Worm (Caenorhabditis elegans) whole organism, L1 larva: ENCODE data around the gene Y48C3A.5.

ENCODE experiments used
- F16B12.6 ChIP-seq: fragments of 150-350 bp; optimal IDR thresholded peaks from 2 replicates; lab custom pipeline; 2014; ENCODE audit warnings: missing biosample characterization, missing genetic modification characterization
- aly-2 ChIP-seq: fragments of 150-350 bp; optimal IDR thresholded peaks from 2 replicates; lab custom pipeline; 2014; ENCODE audit warnings: missing biosample characterization, missing genetic modification characterization
- ama-1 ChIP-seq: fragments of 150-350 bp; optimal IDR thresholded peaks from 2 replicates; lab custom pipeline; 2014
- blmp-1 ChIP-seq: fragments of 150-350 bp; optimal IDR thresholded peaks from 2 replicates; lab custom pipeline; 2014; ENCODE audit warnings: missing biosample characterization, missing genetic modification characterization
- ceh-63 ChIP-seq: fragments of 200-800 bp; sonication (Bioruptor generic); optimal IDR thresholded peaks from 2 replicates; lab custom pipeline; 2018; ENCODE audit warnings: mild to moderate bottlenecking, missing genetic modification characterization, missing compliant biosample characterization
- ceh-8 ChIP-seq: fragments of 200-800 bp; sonication (Bioruptor generic); optimal IDR thresholded peaks from 2 replicates; lab custom pipeline; 2018; ENCODE audit warnings: mild to moderate bottlenecking, missing genetic modification characterization, moderate library complexity, missing compliant biosample characterization
- ceh-82 ChIP-seq, 3 experiments: fragments of 150-350 bp in 1 of 3; sonication (generic microtip) in 2 of 3; optimal IDR thresholded peaks; 2 replicates each; lab custom pipeline; 2014 to 2017; ENCODE audit warnings: missing biosample characterization in 3 of 3, missing genetic modification characterization in 3 of 3
- ceh-90 ChIP-seq: sonication (generic microtip); optimal IDR thresholded peaks from 2 replicates; lab custom pipeline; 2016; ENCODE audit warnings: missing genetic modification characterization, missing compliant biosample characterization
- dpl-1 ChIP-seq, 3 experiments: fragments of 150-350 bp in 2 of 3; sonication (generic microtip) in 1 of 3; optimal IDR thresholded peaks; 2 replicates each; lab custom pipeline; 2014 to 2017; ENCODE audit warnings: missing biosample characterization in 3 of 3, missing genetic modification characterization in 3 of 3, missing genetic modification reagents in 3 of 3
- egl-27 ChIP-seq, 2 experiments: fragments of 150-350 bp in 1 of 2; sonication (generic microtip); optimal IDR thresholded peaks; 3 replicates each; lab custom pipeline; 2017 to 2018; ENCODE audit warnings: missing biosample characterization in 2 of 2, missing genetic modification characterization in 2 of 2, missing genetic modification reagents in 2 of 2
- elt-3 ChIP-seq, 6 experiments: fragments of 150-350 bp in 1 of 6; sonication (generic microtip); optimal IDR thresholded peaks; 2 replicates each; lab custom pipeline; 2017 to 2018; ENCODE audit warnings: missing biosample characterization in 6 of 6, missing genetic modification characterization in 6 of 6, inconsistent platforms in 1 of 6
- fkh-4 ChIP-seq: sonication (generic microtip); optimal IDR thresholded peaks from 2 replicates; lab custom pipeline; 2016; ENCODE audit warnings: missing compliant biosample characterization, missing genetic modification characterization, borderline replicate concordance
- fkh-8 ChIP-seq: sonication (generic microtip); optimal IDR thresholded peaks from 2 replicates; lab custom pipeline; 2016; ENCODE audit warnings: mild to moderate bottlenecking, missing genetic modification characterization, missing compliant biosample characterization
- fos-1 ChIP-seq: fragments of 150-350 bp; optimal IDR thresholded peaks from 2 replicates; lab custom pipeline; 2014; ENCODE audit warnings: missing biosample characterization, missing genetic modification characterization
- grh-1 ChIP-seq: fragments of 200-800 bp; sonication (Bioruptor generic); IDR thresholded peaks from 2 replicates; pipeline ENCODE4 v1.3.6; 2022; ENCODE audit warnings: missing genetic modification reagents, missing genetic modification characterization, missing compliant biosample characterization
- hlh-17 ChIP-seq: fragments of 200-800 bp; sonication (Bioruptor generic); optimal IDR thresholded peaks from 2 replicates; lab custom pipeline; 2018; ENCODE audit warnings: missing genetic modification characterization, mild to moderate bottlenecking, missing compliant biosample characterization, moderate library complexity, borderline replicate concordance
- hpl-2 ChIP-seq: fragments of 150-350 bp; optimal IDR thresholded peaks from 2 replicates; lab custom pipeline; 2014; ENCODE audit warnings: missing biosample characterization, missing genetic modification reagents, missing genetic modification characterization
- isw-1 ChIP-seq: fragments of 200-800 bp; sonication (Bioruptor generic); IDR thresholded peaks from 2 replicates; pipeline ENCODE4 v1.3.6; 2022; ENCODE audit warnings: missing genetic modification characterization, missing compliant biosample characterization
- lin-15B ChIP-seq: fragments of 150-350 bp; sonication (generic microtip); optimal IDR thresholded peaks from 3 replicates; lab custom pipeline; 2014; ENCODE audit warnings: missing biosample characterization, missing genetic modification characterization
- lin-39 ChIP-seq: fragments of 150-350 bp; optimal IDR thresholded peaks from 2 replicates; lab custom pipeline; 2014; ENCODE audit warnings: missing biosample characterization, missing genetic modification reagents, missing genetic modification characterization
- mdl-1 ChIP-seq, 2 experiments: fragments of 150-350 bp; optimal IDR thresholded peaks; 2 replicates each; lab custom pipeline; 2014 to 2017; ENCODE audit warnings: missing biosample characterization in 2 of 2, missing genetic modification characterization in 2 of 2, inconsistent platforms in 1 of 2
- mef-2 ChIP-seq: fragments of 150-350 bp; optimal IDR thresholded peaks from 2 replicates; lab custom pipeline; 2014; ENCODE audit warnings: missing biosample characterization, missing genetic modification characterization
- mep-1 ChIP-seq: fragments of 150-350 bp; optimal IDR thresholded peaks from 2 replicates; lab custom pipeline; 2014; ENCODE audit warnings: missing biosample characterization, missing genetic modification characterization
- nhr-11 ChIP-seq: fragments of 150-350 bp; optimal IDR thresholded peaks from 2 replicates; lab custom pipeline; 2014; ENCODE audit warnings: missing biosample characterization, missing genetic modification characterization
- nhr-20 ChIP-seq: sonication (generic microtip); optimal IDR thresholded peaks from 2 replicates; lab custom pipeline; 2016; ENCODE audit warnings: mild to moderate bottlenecking, missing genetic modification characterization, missing compliant biosample characterization
- nhr-28 ChIP-seq: fragments of 150-350 bp; optimal IDR thresholded peaks from 2 replicates; lab custom pipeline; 2014; ENCODE audit warnings: missing biosample characterization, missing genetic modification characterization
- nhr-71 ChIP-seq: sonication (generic microtip); optimal IDR thresholded peaks from 2 replicates; lab custom pipeline; 2016; ENCODE audit warnings: mild to moderate bottlenecking, missing genetic modification characterization, moderate library complexity, missing compliant biosample characterization
- nhr-77 ChIP-seq: fragments of 150-350 bp; optimal IDR thresholded peaks from 2 replicates; lab custom pipeline; 2014; ENCODE audit warnings: missing biosample characterization, missing genetic modification characterization
- nhr-85 ChIP-seq: sonication (generic microtip); peaks from one replicate; lab custom pipeline; 2016; ENCODE audit warnings: missing genetic modification characterization, inconsistent platforms, missing compliant biosample characterization
- nhr-90 ChIP-seq: sonication (generic microtip); optimal IDR thresholded peaks from 2 replicates; lab custom pipeline; 2016; ENCODE audit warnings: mild to moderate bottlenecking, missing genetic modification characterization, missing compliant biosample characterization; ENCODE audit not compliant: poor library complexity
- pag-3 ChIP-seq: sonication (generic microtip); optimal IDR thresholded peaks from 2 replicates; lab custom pipeline; 2017; ENCODE audit warnings: missing genetic modification characterization, mild to moderate bottlenecking, missing compliant biosample characterization, antibody characterized with exemption, borderline replicate concordance; ENCODE audit not compliant: insufficient read depth
- rnt-1 ChIP-seq: sonication (generic microtip); optimal IDR thresholded peaks from 2 replicates; lab custom pipeline; 2016; ENCODE audit warnings: mild to moderate bottlenecking, missing genetic modification characterization, moderate library complexity, missing compliant biosample characterization
- skn-1 ChIP-seq: fragments of 150-350 bp; optimal IDR thresholded peaks from 2 replicates; lab custom pipeline; 2014; ENCODE audit warnings: missing biosample characterization, missing genetic modification characterization
- snpc-4 ChIP-seq: fragments of 150-350 bp; optimal IDR thresholded peaks from 2 replicates; lab custom pipeline; 2014; ENCODE audit warnings: missing biosample characterization, missing genetic modification characterization
- snu-23 ChIP-seq: sonication (generic microtip); optimal IDR thresholded peaks from 2 replicates; lab custom pipeline; 2016; ENCODE audit warnings: missing genetic modification characterization, missing compliant biosample characterization
- sptf-1 ChIP-seq: fragments of 150-350 bp; optimal IDR thresholded peaks from 2 replicates; lab custom pipeline; 2014; ENCODE audit warnings: missing biosample characterization, missing genetic modification characterization
- tlp-1 ChIP-seq: fragments of 150-350 bp; optimal IDR thresholded peaks from 2 replicates; lab custom pipeline; 2014; ENCODE audit warnings: missing biosample characterization, missing genetic modification characterization
- unc-130 ChIP-seq: fragments of 150-350 bp; optimal IDR thresholded peaks from 2 replicates; lab custom pipeline; 2017; ENCODE audit warnings: missing biosample characterization, missing genetic modification characterization, inconsistent platforms
- unc-30 ChIP-seq: sonication (generic microtip); optimal IDR thresholded peaks from 2 replicates; lab custom pipeline; 2017; ENCODE audit warnings: missing biosample characterization, missing genetic modification characterization
- unc-86 ChIP-seq: sonication (generic microtip); optimal IDR thresholded peaks from 2 replicates; lab custom pipeline; 2016; ENCODE audit warnings: missing genetic modification characterization, missing compliant biosample characterization
- xbp-1 ChIP-seq: sonication (generic microtip); optimal IDR thresholded peaks from 2 replicates; lab custom pipeline; 2016; ENCODE audit warnings: missing genetic modification characterization, missing compliant biosample characterization
- zag-1 ChIP-seq: fragments of 150-350 bp; optimal IDR thresholded peaks from 2 replicates; lab custom pipeline; 2014; ENCODE audit warnings: missing biosample characterization, missing genetic modification characterization
- zip-4 ChIP-seq: fragments of 200-800 bp; sonication (Bioruptor generic); optimal IDR thresholded peaks from 2 replicates; lab custom pipeline; 2018; ENCODE audit warnings: mild to moderate bottlenecking, missing genetic modification characterization, moderate library complexity, missing compliant biosample characterization

The Y48C3A.5 gene

ce11 chrII:13292913-13293312 is 22.0 kb downstream of the Y48C3A.5 start (continued):
- TF ChIP-seq nhr-11 (tag; lab: Kevin White, UChicago) (no peak), unc-30 (tag; lab: Kevin White, UChicago) (no peak), egl-27 (tag; optimal IDR thresholded peaks at IDR 0.05; lab: Kevin White, UChicago) (no peak), ceh-63 (no peak), aly-2 (tag; lab: Kevin White, UChicago) (no peak), isw-1 (GFP tag; lab: Robert Waterston, UW) (no peak), fos-1 (tag; lab: Kevin White, UChicago) (peak; percentile 2), F16B12.6 (tag; lab: Kevin White, UChicago) (no peak), nhr-77 (tag; lab: Kevin White, UChicago) (no peak), xbp-1 (tag; lab: Kevin White, UChicago) (no peak), nhr-85 (tag; lab: Kevin White, UChicago) (peak; percentile 92), nhr-90 (peak; percentile 15), lin-39 (no peak), ceh-8 (GFP tag; lab: Kevin White, UChicago) (no peak), rnt-1 (no peak), ama-1 (lab: Kevin White, UChicago) (no peak), hpl-2 (no peak), nhr-28 (tag; lab: Kevin White, UChicago) (no peak), blmp-1 (tag; lab: Kevin White, UChicago) (peak; percentile 78), mep-1 (no peak), dpl-1 (GFP tag; optimal IDR thresholded peaks at IDR 0.05; lab: Kevin White, UChicago) (peak in 1 of 3 experiments; percentile 31), zip-4 (GFP tag; lab: Kevin White, UChicago) (no peak), skn-1 (no peak), ceh-90 (tag; lab: Kevin White, UChicago) (no peak), nhr-20 (tag; lab: Kevin White, UChicago) (peak; percentile 66), zag-1 (tag; lab: Kevin White, UChicago) (no peak), fkh-8 (tag; lab: Kevin White, UChicago) (no peak), tlp-1 (tag; lab: Kevin White, UChicago) (no peak), mef-2 (no peak), snu-23 (GFP tag; lab: Kevin White, UChicago) (peak; percentile 42), pag-3 (no peak), lin-15B (tag; lab: Kevin White, UChicago) (no peak), mdl-1 (tag; optimal IDR thresholded peaks at IDR 0.05; lab: Kevin White, UChicago) (no peak), fkh-4 (tag; lab: Kevin White, UChicago) (no peak), elt-3 (tag; optimal IDR thresholded peaks at IDR 0.05; lab: Kevin White, UChicago) (peak in 5 of 6 experiments; percentile 82 to 96 (median 93)), grh-1 (GFP tag; lab: Robert Waterston, UW) (peak; percentile 69), sptf-1 (tag; lab: Kevin White, UChicago) (no peak), hlh-17 (GFP tag; lab: Kevin White, UChicago) (no peak), ceh-82 (tag; optimal IDR thresholded peaks at IDR 0.05; lab: Kevin White, UChicago) (no peak)

ce11 chrII:13293502-13293901 is 22.6 kb downstream of the Y48C3A.5 start:
- TF ChIP-seq unc-86 (tag; lab: Kevin White, UChicago) (no peak), nhr-85 (tag; lab: Kevin White, UChicago) (peak; percentile 40), blmp-1 (tag; lab: Kevin White, UChicago) (peak; percentile 42)
- TF ChIP-seq, all 84 proteins: peak for 2

ce11 chrII:13297283-13297682 is 26.4 kb downstream of the Y48C3A.5 start:
- TF ChIP-seq unc-130 (tag; lab: Kevin White, UChicago) (no peak), nhr-85 (tag; lab: Kevin White, UChicago) (peak; percentile 83), nhr-71 (tag; lab: Kevin White, UChicago) (peak; percentile 3), elt-3 (tag; optimal IDR thresholded peaks at IDR 0.05; lab: Kevin White, UChicago) (peak in 2 of 6 experiments; percentile 11 to 83), snpc-4 (tag; lab: Kevin White, UChicago) (peak; percentile 22), blmp-1 (tag; lab: Kevin White, UChicago) (peak; percentile 86), ama-1 (lab: Kevin White, UChicago) (no peak)
